Fruit fly (Drosophila melanogaster) whole organism, embryonic: Measurements from ENCODE around the gene vir-1.

Source experiments
- ATbp ChIP-seq: fragments of 200-800 bp; sonication (Bioruptor generic); optimal IDR thresholded peaks from 2 replicates; lab custom pipeline; 2017; ENCODE audit warnings: missing biosample characterization, mild to moderate bottlenecking, missing genetic modification characterization, missing genetic modification reagents
- Atf-2 ChIP-seq: fragments of 200-800 bp; sonication (Bioruptor generic); optimal IDR thresholded peaks from 2 replicates; lab custom pipeline; 2016; ENCODE audit warnings: missing biosample characterization, missing genetic modification characterization
- CG10321 ChIP-seq: fragments of 200-800 bp; sonication (Bioruptor generic); IDR thresholded peaks from 2 replicates; pipeline ENCODE4 v1.3.6; 2022; ENCODE audit warnings: missing biosample characterization, missing genetic modification characterization
- CG11247 ChIP-seq: fragments of 200-800 bp; sonication (Bioruptor generic); IDR thresholded peaks from 2 replicates; pipeline ENCODE4 v1.3.6; 2022; ENCODE audit warnings: missing biosample characterization, missing genetic modification characterization
- CG11504 ChIP-seq: fragments of 200-800 bp; sonication (Bioruptor generic); optimal IDR thresholded peaks from 3 replicates; lab custom pipeline; 2019; ENCODE audit warnings: missing biosample characterization, mild to moderate bottlenecking, missing genetic modification characterization, moderate library complexity
- CG11695 ChIP-seq: fragments of 200-800 bp; sonication (Bioruptor generic); IDR thresholded peaks from 3 replicates; pipeline ENCODE4 v1.3.6; 2022; ENCODE audit warnings: missing biosample characterization, missing genetic modification characterization
- CG12219 ChIP-seq: fragments of 200-800 bp; sonication (Bioruptor generic); optimal IDR thresholded peaks from 3 replicates; lab custom pipeline; 2018; ENCODE audit warnings: missing biosample characterization, mild to moderate bottlenecking, missing genetic modification characterization
- CG13424 ChIP-seq: fragments of 200-800 bp; sonication (Bioruptor generic); optimal IDR thresholded peaks from 2 replicates; lab custom pipeline; 2019; ENCODE audit warnings: missing biosample characterization, mild to moderate bottlenecking, missing genetic modification characterization, moderate library complexity
- CG15073 ChIP-seq: fragments of 200-800 bp; sonication (Bioruptor generic); optimal IDR thresholded peaks from 2 replicates; lab custom pipeline; 2016; ENCODE audit warnings: missing biosample characterization, missing genetic modification characterization
- CG1529 ChIP-seq: fragments of 200-800 bp; sonication (Bioruptor generic); optimal IDR thresholded peaks from 3 replicates; lab custom pipeline; 2018; ENCODE audit warnings: missing biosample characterization, missing genetic modification characterization
- CG15514 ChIP-seq: fragments of 200-800 bp; sonication (Bioruptor generic); optimal IDR thresholded peaks from 3 replicates; lab custom pipeline; 2017; ENCODE audit warnings: missing biosample characterization, missing genetic modification characterization, mild to moderate bottlenecking, moderate library complexity, missing genetic modification reagents
- CG1603 ChIP-seq: fragments of 200-800 bp; sonication (Bioruptor generic); optimal IDR thresholded peaks from 2 replicates; lab custom pipeline; 2019; ENCODE audit warnings: missing biosample characterization, mild to moderate bottlenecking, missing genetic modification characterization, moderate library complexity
- CG16863 ChIP-seq: fragments of 200-800 bp; sonication (Bioruptor generic); optimal IDR thresholded peaks from 3 replicates; lab custom pipeline; 2016; ENCODE audit warnings: missing biosample characterization, missing genetic modification characterization
- CG17568 ChIP-seq: fragments of 200-800 bp; sonication (Bioruptor generic); optimal IDR thresholded peaks from 2 replicates; lab custom pipeline; 2018; ENCODE audit warnings: missing biosample characterization, mild to moderate bottlenecking, missing genetic modification characterization, moderate library complexity
- CG2129 ChIP-seq: fragments of 200-800 bp; sonication (Bioruptor generic); IDR thresholded peaks from 2 replicates; pipeline ENCODE4 v1.3.6; 2022; ENCODE audit warnings: missing biosample characterization, missing genetic modification characterization; ENCODE audit not compliant: partially characterized antibody
- CG3065 ChIP-seq: fragments of 200-800 bp; sonication (Bioruptor generic); optimal IDR thresholded peaks from 2 replicates; lab custom pipeline; 2016; ENCODE audit warnings: missing biosample characterization, missing genetic modification characterization
- CG31224 ChIP-seq: fragments of 200-800 bp; sonication (Bioruptor generic); IDR thresholded peaks from 2 replicates; pipeline ENCODE4 v1.3.6; 2022; ENCODE audit warnings: missing biosample characterization, missing genetic modification characterization
- CG34422 ChIP-seq: fragments of 200-800 bp; sonication (Bioruptor generic); IDR thresholded peaks from 3 replicates; pipeline ENCODE4 v1.3.6; 2022; ENCODE audit warnings: missing biosample characterization, missing genetic modification characterization
- CG4617 ChIP-seq: fragments of 200-800 bp; sonication (Bioruptor generic); optimal IDR thresholded peaks from 3 replicates; lab custom pipeline; 2016; ENCODE audit warnings: missing biosample characterization, missing genetic modification characterization, borderline replicate concordance
- CG7839 ChIP-seq: fragments of 200-800 bp; sonication (Bioruptor generic); optimal IDR thresholded peaks from 3 replicates; lab custom pipeline; 2018; ENCODE audit warnings: missing biosample characterization, mild to moderate bottlenecking, missing genetic modification characterization, moderate library complexity
- CG9727 ChIP-seq: fragments of 200-800 bp; sonication (Bioruptor generic); optimal IDR thresholded peaks from 3 replicates; lab custom pipeline; 2017; ENCODE audit warnings: missing biosample characterization, mild to moderate bottlenecking, missing genetic modification characterization
- CG9932 ChIP-seq: fragments of 200-800 bp; sonication (Bioruptor generic); IDR thresholded peaks from 2 replicates; pipeline ENCODE4 v1.3.6; 2022; ENCODE audit warnings: missing biosample characterization, missing genetic modification characterization
- CHES-1-like ChIP-seq: fragments of 200-800 bp; sonication (Bioruptor generic); optimal IDR thresholded peaks from 2 replicates; lab custom pipeline; 2016; ENCODE audit warnings: missing biosample characterization, missing genetic modification characterization
- Chrac-16 ChIP-seq: fragments of 200-800 bp; sonication (Bioruptor generic); optimal IDR thresholded peaks from 3 replicates; lab custom pipeline; 2016; ENCODE audit warnings: missing biosample characterization, missing genetic modification characterization
- Gsc ChIP-seq: fragments of 200-800 bp; sonication (Bioruptor generic); IDR thresholded peaks from 2 replicates; pipeline ENCODE4 v1.3.6; 2022; ENCODE audit warnings: missing biosample characterization, missing genetic modification characterization
- HLH4C ChIP-seq: fragments of 200-800 bp; sonication (Bioruptor generic); IDR thresholded peaks from 3 replicates; pipeline ENCODE4 v1.3.6; 2022; ENCODE audit warnings: missing biosample characterization, missing genetic modification characterization; ENCODE audit not compliant: partially characterized antibody
- Hmx ChIP-seq: fragments of 200-800 bp; sonication (Bioruptor generic); optimal IDR thresholded peaks from 2 replicates; lab custom pipeline; 2016; ENCODE audit warnings: missing biosample characterization, missing genetic modification characterization
- Hr51 ChIP-seq, 2 experiments: fragments of 200-800 bp; sonication (Bioruptor generic); optimal IDR thresholded peaks; 2 replicates in 1 of 2; 3 replicates in 1 of 2; lab custom pipeline; 2016 to 2018; ENCODE audit warnings: missing biosample characterization in 2 of 2, missing genetic modification characterization in 2 of 2, mild to moderate bottlenecking in 1 of 2, moderate library complexity in 1 of 2
- Hr78 ChIP-seq, 2 experiments: fragments of 200-800 bp in 1 of 2; fragments of >200 bp in 1 of 2; sonication (Bioruptor generic) in 1 of 2; optimal IDR thresholded peaks; 2 replicates each; lab custom pipeline; 2017 to 2019; ENCODE audit warnings: missing biosample characterization in 2 of 2, missing genetic modification characterization in 2 of 2, mild to moderate bottlenecking in 1 of 2, moderate library complexity in 1 of 2
- MBD-R2 ChIP-seq: fragments of 200-800 bp; sonication (Bioruptor generic); IDR thresholded peaks from 2 replicates; pipeline ENCODE4 v1.3.6; 2022; ENCODE audit warnings: missing biosample characterization, missing genetic modification characterization
- Ptx1 ChIP-seq: fragments of 200-800 bp; sonication (Bioruptor generic); IDR thresholded peaks from 2 replicates; pipeline ENCODE4 v1.3.6; 2022; ENCODE audit warnings: missing biosample characterization, missing genetic modification characterization
- Rfx ChIP-seq: fragments of 200-800 bp; sonication (Bioruptor generic); IDR thresholded peaks from 2 replicates; pipeline ENCODE4 v1.3.6; 2022; ENCODE audit warnings: missing biosample characterization, missing genetic modification characterization
- ac ChIP-seq: fragments of 200-800 bp; sonication (Bioruptor generic); optimal IDR thresholded peaks from 3 replicates; lab custom pipeline; 2017; ENCODE audit warnings: missing biosample characterization, mild to moderate bottlenecking, missing genetic modification characterization
- ap ChIP-seq: fragments of 200-800 bp; sonication (Bioruptor generic); IDR thresholded peaks from 2 replicates; pipeline ENCODE4 v1.3.6; 2022; ENCODE audit warnings: missing biosample characterization, missing genetic modification characterization
- ara ChIP-seq: fragments of 200-800 bp; sonication (Bioruptor generic); IDR thresholded peaks from 2 replicates; pipeline ENCODE4 v1.3.6; 2022; ENCODE audit warnings: missing biosample characterization, missing genetic modification characterization
- dm ChIP-seq: fragments of 200-800 bp; sonication (Bioruptor generic); optimal IDR thresholded peaks from 3 replicates; lab custom pipeline; 2016; ENCODE audit warnings: missing biosample characterization, missing genetic modification characterization
- emc ChIP-seq: fragments of 200-800 bp; sonication (Bioruptor generic); optimal IDR thresholded peaks from 2 replicates; lab custom pipeline; 2016; ENCODE audit warnings: missing biosample characterization, missing genetic modification characterization
- ewg ChIP-seq: fragments of 200-800 bp; sonication (Bioruptor generic); optimal IDR thresholded peaks from 3 replicates; lab custom pipeline; 2017; ENCODE audit warnings: mild to moderate bottlenecking, missing biosample characterization, missing genetic modification reagents, missing genetic modification characterization
- exex ChIP-seq: fragments of 200-800 bp; sonication (Bioruptor generic); optimal IDR thresholded peaks from 4 replicates; lab custom pipeline; 2018; ENCODE audit warnings: missing biosample characterization, mild to moderate bottlenecking, missing genetic modification characterization, moderate library complexity
- fru ChIP-seq: fragments of >200 bp; optimal IDR thresholded peaks from 2 replicates; lab custom pipeline; 2017
- gfzf ChIP-seq: fragments of 200-800 bp; sonication (Bioruptor generic); optimal IDR thresholded peaks from 2 replicates; lab custom pipeline; 2016; ENCODE audit warnings: missing biosample characterization, mild to moderate bottlenecking, missing genetic modification characterization, moderate library complexity
- hkb ChIP-seq, 2 experiments: fragments of 200-800 bp in 1 of 2; fragments of >200 bp in 1 of 2; sonication (Bioruptor generic) in 1 of 2; IDR thresholded peaks in 1 of 2; optimal IDR thresholded peaks in 1 of 2; 2 replicates each; pipeline versions ENCODE4 v1.3.6 to Lab custom; 2017 to 2022; ENCODE audit warnings: missing biosample characterization in 1 of 2, missing genetic modification characterization in 1 of 2
- lbe ChIP-seq: fragments of 200-800 bp; sonication (Bioruptor generic); optimal IDR thresholded peaks from 2 replicates; lab custom pipeline; 2016; ENCODE audit warnings: missing biosample characterization, mild to moderate bottlenecking, missing genetic modification characterization
- luna ChIP-seq: fragments of 200-800 bp; sonication (Bioruptor generic); optimal IDR thresholded peaks from 2 replicates; lab custom pipeline; 2016; ENCODE audit warnings: missing biosample characterization, missing genetic modification characterization
- nom ChIP-seq: fragments of 200-800 bp; sonication (Bioruptor generic); optimal IDR thresholded peaks from 2 replicates; lab custom pipeline; 2017; ENCODE audit warnings: missing biosample characterization, missing genetic modification characterization, mild to moderate bottlenecking, moderate library complexity, missing genetic modification reagents
- odd ChIP-seq: fragments of 200-800 bp; sonication (Bioruptor generic); optimal IDR thresholded peaks from 2 replicates; lab custom pipeline; 2017; ENCODE audit warnings: missing biosample characterization, mild to moderate bottlenecking, missing genetic modification characterization
- pan ChIP-seq, 4 experiments: fragments of >200 bp in 3 of 4; fragments of 200-800 bp in 1 of 4; sonication (Bioruptor generic) in 1 of 4; optimal IDR thresholded peaks in 3 of 4; IDR thresholded peaks in 1 of 4; 2 replicates each; pipeline versions ENCODE4 v1.3.6 to Lab custom; 2017 to 2022; ENCODE audit warnings: missing biosample characterization in 2 of 4, missing genetic modification characterization in 2 of 4, mixed read lengths in 1 of 4
- sima ChIP-seq: fragments of 200-800 bp; sonication (Bioruptor generic); optimal IDR thresholded peaks from 2 replicates; lab custom pipeline; 2016; ENCODE audit warnings: missing biosample characterization, missing genetic modification characterization
- sqz ChIP-seq: fragments of 200-800 bp; sonication (Bioruptor generic); optimal IDR thresholded peaks from 3 replicates; lab custom pipeline; 2018; ENCODE audit warnings: missing biosample characterization, mild to moderate bottlenecking, missing genetic modification characterization
- wdn ChIP-seq: fragments of 200-800 bp; sonication (Bioruptor generic); IDR thresholded peaks from 2 replicates; pipeline ENCODE4 v1.3.6; 2022; ENCODE audit warnings: missing biosample characterization, missing genetic modification characterization

vir-1 gene

DNA sequence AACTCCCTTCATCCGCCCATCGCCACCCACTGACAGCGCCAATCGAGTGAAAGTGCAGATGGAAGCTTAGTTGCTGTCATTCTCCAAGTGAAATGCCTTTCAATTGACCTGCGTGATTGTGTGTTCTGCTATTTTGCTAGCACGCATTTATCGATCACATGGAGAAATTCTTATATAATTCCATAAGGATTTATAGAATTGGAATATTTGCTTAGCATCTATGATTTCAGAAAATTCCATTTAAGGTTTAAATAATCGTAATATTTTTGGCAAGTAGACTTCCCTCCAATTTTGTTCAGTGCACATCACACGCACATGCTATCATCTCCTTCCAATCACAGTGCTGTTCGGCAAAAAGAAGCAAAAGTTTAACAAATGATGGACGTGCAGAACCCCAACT lies 9.3 kb downstream of the vir-1 start (continued):
- no peak for TF ChIP-seq ewg (GFP tag; lab: Kevin White, UChicago)
- 0 out of 3 replicates have a peak, but pooled peaks have one; percentile 42 for TF ChIP-seq CG11695 (GFP tag; lab: Robert Waterston, UW)
- TF ChIP-seq wdn (GFP tag; lab: Robert Waterston, UW): no peak
- no peak for TF ChIP-seq CG12219 (GFP tag; lab: Kevin White, UChicago)
- TF ChIP-seq CG15514 (GFP tag; lab: Kevin White, UChicago): no peak
- TF ChIP-seq CG3065 (GFP tag; lab: Kevin White, UChicago): no peak
- TF ChIP-seq CG15073: no peak
- peak; percentile 43 for TF ChIP-seq CG11504 (tag; lab: Kevin White, UChicago)
- peak; percentile 31 for TF ChIP-seq CG7839 (tag; lab: Kevin White, UChicago)
- TF ChIP-seq Gsc (GFP tag; lab: Robert Waterston, UW): no peak
- TF ChIP-seq CG11247: no peak
- TF ChIP-seq CG9932 (GFP tag; lab: Robert Waterston, UW): no peak
- TF ChIP-seq CG1529 (GFP tag; lab: Kevin White, UChicago): no peak
- TF ChIP-seq CG16863 (GFP tag; lab: Kevin White, UChicago): no peak
- no peak for TF ChIP-seq dm (GFP tag; lab: Kevin White, UChicago)
- TF ChIP-seq sqz (GFP tag; lab: Kevin White, UChicago): no peak
- TF ChIP-seq CG9727 (GFP tag; lab: Kevin White, UChicago): no peak
- TF ChIP-seq nom (GFP tag; lab: Kevin White, UChicago): no peak
- TF ChIP-seq CG13424 (tag; lab: Kevin White, UChicago): no peak
- no peak for TF ChIP-seq Chrac-16
- no peak for TF ChIP-seq Hr78 (GFP tag; optimal IDR thresholded peaks at IDR 0.05; lab: Kevin White, UChicago)
- TF ChIP-seq CG4617 (GFP tag; lab: Kevin White, UChicago): no peak
- TF ChIP-seq Hr51 (GFP tag; optimal IDR thresholded peaks at IDR 0.05; lab: Kevin White, UChicago): peak in 1 of 2 experiments; percentile 10
- no peak for TF ChIP-seq CG17568 (GFP tag; lab: Kevin White, UChicago)
- TF ChIP-seq Atf-2 (GFP tag; lab: Kevin White, UChicago): no peak
- no peak for TF ChIP-seq MBD-R2
- TF ChIP-seq ATbp (GFP tag; lab: Kevin White, UChicago): no peak
- TF ChIP-seq luna (GFP tag; lab: Kevin White, UChicago): no peak
- no peak for TF ChIP-seq odd
- no peak for TF ChIP-seq Rfx (GFP tag; lab: Robert Waterston, UW)
- TF ChIP-seq fru (lab: Kevin White, UChicago): no peak
- no peak for TF ChIP-seq CHES-1-like (GFP tag; lab: Kevin White, UChicago)
- TF ChIP-seq sima (GFP tag; lab: Kevin White, UChicago): no peak
- no peak for TF ChIP-seq pan (optimal IDR thresholded peaks at IDR 0.05; lab: Kevin White, UChicago)
- TF ChIP-seq pan (GFP tag; optimal IDR thresholded peaks at IDR 0.05 in 1 of 2, IDR thresholded peaks at IDR 0.05 in 1 of 2): peak in 1 of 2 experiments; percentile 35
- TF ChIP-seq ap (GFP tag; lab: Robert Waterston, UW): no peak
- no peak for TF ChIP-seq ac (GFP tag; lab: Kevin White, UChicago)
- no peak for TF ChIP-seq Hmx (GFP tag; lab: Kevin White, UChicago)
- TF ChIP-seq CG10321: no peak
- no peak for TF ChIP-seq CG31224
- TF ChIP-seq ara (GFP tag; lab: Robert Waterston, UW): no peak
- TF ChIP-seq HLH4C (GFP tag; lab: Robert Waterston, UW): no peak
- TF ChIP-seq gfzf (GFP tag; lab: Kevin White, UChicago): no peak
- no peak for TF ChIP-seq CG34422 (GFP tag; lab: Robert Waterston, UW)
- no peak for TF ChIP-seq CG1603 (tag; lab: Kevin White, UChicago)
- peak; percentile 17; the same call in 1 of the 2 replicates for TF ChIP-seq Ptx1 (GFP tag; lab: Robert Waterston, UW)
- no peak for TF ChIP-seq emc (GFP tag; lab: Kevin White, UChicago)
- no peak for TF ChIP-seq lbe (GFP tag; lab: Kevin White, UChicago)
- no peak for TF ChIP-seq exex
- TF ChIP-seq hkb (optimal IDR thresholded peaks at IDR 0.05; lab: Kevin White, UChicago): no peak
- TF ChIP-seq hkb (GFP tag; IDR thresholded peaks at IDR 0.05; lab: Robert Waterston, UW): 0 out of 2 replicates have a peak, but pooled peaks have one; percentile 13
- no peak for TF ChIP-seq CG2129 (GFP tag; lab: Robert Waterston, UW)
